Worm (Caenorhabditis elegans) whole organism, late embryonic: Measurements from ENCODE around the gene T10D4.15.
"Not testable (repeated sequence)": the region's sequence is repeated elsewhere in the genome, so short reads cannot be mapped to it uniquely, and the experiment has no call there.

Experiments
- C38D4.7 ChIP-seq: fragments of 200-800 bp; sonication (Bioruptor generic); optimal IDR thresholded peaks from 2 replicates; lab custom pipeline; 2018; ENCODE audit warnings: mild to moderate bottlenecking, missing genetic modification characterization, moderate library complexity, missing compliant biosample characterization
- T23F11.4 ChIP-seq: fragments of 200-800 bp; sonication (Bioruptor generic); optimal IDR thresholded peaks from 2 replicates; lab custom pipeline; 2018; ENCODE audit warnings: mild to moderate bottlenecking, missing genetic modification characterization, missing compliant biosample characterization
- ceh-19 ChIP-seq: fragments of 200-800 bp; sonication (Bioruptor generic); optimal IDR thresholded peaks from 2 replicates; lab custom pipeline; 2018; ENCODE audit warnings: mild to moderate bottlenecking, missing genetic modification characterization, missing compliant biosample characterization
- ceh-30 ChIP-seq: fragments of 150-350 bp; optimal IDR thresholded peaks from 2 replicates; lab custom pipeline; 2014; ENCODE audit warnings: missing biosample characterization, missing genetic modification characterization
- ceh-34 ChIP-seq: sonication (generic microtip); optimal IDR thresholded peaks from 2 replicates; lab custom pipeline; 2016; ENCODE audit warnings: mild to moderate bottlenecking, missing genetic modification characterization, missing compliant biosample characterization
- ceh-6 ChIP-seq: fragments of 200-800 bp; sonication (Bioruptor generic); optimal IDR thresholded peaks from 2 replicates; lab custom pipeline; 2018; ENCODE audit warnings: mild to moderate bottlenecking, missing genetic modification characterization, missing compliant biosample characterization
- ceh-9 ChIP-seq: sonication (generic microtip); optimal IDR thresholded peaks from 2 replicates; lab custom pipeline; 2016; ENCODE audit warnings: mild to moderate bottlenecking, missing genetic modification characterization, inconsistent platforms, missing compliant biosample characterization
- dve-1 ChIP-seq: sonication (generic microtip); optimal IDR thresholded peaks from 2 replicates; lab custom pipeline; 2017; ENCODE audit warnings: antibody characterized with exemption, mild to moderate bottlenecking, missing genetic modification characterization, missing compliant biosample characterization
- elt-2 ChIP-seq: sonication (generic microtip); optimal IDR thresholded peaks from 2 replicates; lab custom pipeline; 2016; ENCODE audit warnings: missing genetic modification reagents, missing genetic modification characterization, missing compliant biosample characterization
- ets-4 ChIP-seq: sonication (generic microtip); optimal IDR thresholded peaks from 2 replicates; lab custom pipeline; 2016; ENCODE audit warnings: missing genetic modification characterization, missing compliant biosample characterization
- hlh-15 ChIP-seq: sonication (generic microtip); optimal IDR thresholded peaks from 2 replicates; lab custom pipeline; 2016; ENCODE audit warnings: missing genetic modification characterization, missing compliant biosample characterization
- mec-3 ChIP-seq: sonication (generic microtip); optimal IDR thresholded peaks from 2 replicates; lab custom pipeline; 2016; ENCODE audit warnings: borderline replicate concordance, missing genetic modification characterization, missing compliant biosample characterization
- nhr-232 ChIP-seq: sonication (generic microtip); optimal IDR thresholded peaks from 2 replicates; lab custom pipeline; 2016; ENCODE audit warnings: missing genetic modification characterization, missing compliant biosample characterization
- pag-3 ChIP-seq: sonication (generic microtip); optimal IDR thresholded peaks from 2 replicates; lab custom pipeline; 2016; ENCODE audit warnings: missing compliant biosample characterization, missing genetic modification characterization, borderline replicate concordance
- pat-9 ChIP-seq: fragments of 200-800 bp; sonication (Bioruptor generic); optimal IDR thresholded peaks from 2 replicates; lab custom pipeline; 2018; ENCODE audit warnings: mild to moderate bottlenecking, missing genetic modification characterization, moderate library complexity, missing compliant biosample characterization
- ref-2 ChIP-seq: sonication (generic microtip); optimal IDR thresholded peaks from 2 replicates; lab custom pipeline; 2016; ENCODE audit warnings: missing genetic modification characterization, missing compliant biosample characterization
- rnt-1 ChIP-seq: sonication (generic microtip); optimal IDR thresholded peaks from 2 replicates; lab custom pipeline; 2016; ENCODE audit warnings: missing genetic modification characterization, missing compliant biosample characterization
- syd-9 ChIP-seq: sonication (generic microtip); optimal IDR thresholded peaks from 2 replicates; lab custom pipeline; 2016; ENCODE audit warnings: mild to moderate bottlenecking, missing genetic modification characterization, moderate library complexity, missing compliant biosample characterization
- tbx-2 ChIP-seq: sonication (generic microtip); optimal IDR thresholded peaks from 2 replicates; lab custom pipeline; 2016; ENCODE audit warnings: missing genetic modification characterization, missing compliant biosample characterization
- tbx-7 ChIP-seq: sonication (generic microtip); optimal IDR thresholded peaks from 2 replicates; lab custom pipeline; 2016; ENCODE audit warnings: missing genotype, missing genetic modification characterization, missing compliant biosample characterization
- unc-55 ChIP-seq: sonication (generic microtip); optimal IDR thresholded peaks from 2 replicates; lab custom pipeline; 2017; ENCODE audit warnings: missing biosample characterization, missing genetic modification reagents, missing genetic modification characterization
- zip-5 ChIP-seq: sonication (generic microtip); optimal IDR thresholded peaks from 2 replicates; lab custom pipeline; 2016; ENCODE audit warnings: missing genetic modification characterization, missing compliant biosample characterization
- ztf-16 ChIP-seq: sonication (generic microtip); optimal IDR thresholded peaks from 2 replicates; lab custom pipeline; 2017; ENCODE audit warnings: missing genetic modification characterization, missing compliant biosample characterization

T10D4.15 gene

ce11 chrII:3185848-3186247 is 39.9 kb downstream of the T10D4.15 start:
- no peak for TF ChIP-seq ref-2
- TF ChIP-seq pat-9, result no peak
- no peak for TF ChIP-seq zip-5 (tag; lab: Kevin White, UChicago)
- no peak for TF ChIP-seq tbx-7 (tag; lab: Kevin White, UChicago)

ce11 chrII:3189038-3189437 is 43.1 kb downstream of the T10D4.15 start, which contains the start of gene Y27F2A.11:
TSS of gene Y27F2A.11 (plus strand) at chrII:3189338.
- TF ChIP-seq dve-1 (tag; lab: Kevin White, UChicago); C38D4.7 (GFP tag; lab: Kevin White, UChicago); syd-9 (tag; lab: Kevin White, UChicago): not testable (repeated sequence)

- TF ChIP-seq pag-3 (tag; lab: Kevin White, UChicago); ztf-16; pat-9: not testable (repeated sequence)
Measured at ce11 chrII:3191544-3191943, 45.6 kb downstream of the T10D4.15 start, which contains the start of gene Y27F2A.9. TSS of gene Y27F2A.9 (minus strand) at chrII:3191644.

- TF ChIP-seq mec-3 (tag; lab: Kevin White, UChicago), result peak; percentile 13
- TF ChIP-seq hlh-15 (tag; lab: Kevin White, UChicago), result no peak
Measured at ce11 chrII:3195739-3196138, 49.8 kb downstream of the T10D4.15 start.

ce11 chrII:3196966-3197365 is 51.0 kb downstream of the T10D4.15 start, which contains the start of gene gcy-15:
TSS of gene gcy-15 (minus strand) at chrII:3197066.
- TF ChIP-seq ceh-30 (tag; lab: Kevin White, UChicago) (no peak), rnt-1 (tag; lab: Kevin White, UChicago) (no peak), ceh-9 (tag; lab: Kevin White, UChicago) (no peak), ets-4 (tag; lab: Kevin White, UChicago) (no peak), ref-2 (no peak), T23F11.4 (GFP tag; lab: Kevin White, UChicago) (no peak), tbx-2 (tag; lab: Kevin White, UChicago) (no peak), ceh-34 (no peak), ceh-6 (no peak), nhr-232 (tag; lab: Kevin White, UChicago) (no peak), elt-2 (no peak), unc-55 (GFP tag; lab: Kevin White, UChicago) (no peak), ceh-19 (GFP tag; lab: Kevin White, UChicago) (no peak)
